Worm (Caenorhabditis elegans): ENCODE data around the gene set-30.

set-30 gene

DNA sequence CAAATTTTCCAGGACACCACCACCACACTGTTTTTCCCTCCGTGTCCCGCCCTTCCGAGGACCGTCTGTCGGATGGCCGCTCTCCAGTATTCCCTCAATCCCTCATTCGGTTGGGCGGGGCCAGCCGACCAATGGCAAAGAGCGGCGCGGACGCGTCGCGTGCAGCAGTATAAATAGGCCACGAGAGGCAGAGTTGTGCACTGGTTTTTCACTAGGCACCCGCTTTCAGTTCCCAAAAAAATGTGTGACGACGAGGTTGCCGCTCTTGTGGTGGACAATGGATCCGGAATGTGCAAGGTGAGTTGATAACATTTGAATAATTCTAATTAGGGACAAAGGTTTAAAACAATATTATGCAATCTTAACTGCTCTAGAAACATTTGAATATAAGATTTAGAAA, 38.6 kb upstream of the set-30 start, which contains the start of gene act-4 (continued):
- TF ChIP-seq F23B12.7 (tag; optimal IDR thresholded peaks at IDR 0.05; ENCODE audit: insufficient read depth) = no peak
- no peak for TF ChIP-seq mxl-1 (tag; optimal IDR thresholded peaks at IDR 0.05)
- peak; percentile 3 for TF ChIP-seq gei-17 (GFP tag; optimal IDR thresholded peaks at IDR 0.05)
- TF ChIP-seq rec-8 (tag; optimal IDR thresholded peaks at IDR 0.05) = no peak
- no peak for TF ChIP-seq ceh-100 (GFP tag; IDR thresholded peaks at IDR 0.05)
- TF ChIP-seq B0261.1 (tag; optimal IDR thresholded peaks at IDR 0.05) = no peak
- no peak for TF ChIP-seq dpl-1 (GFP tag; optimal IDR thresholded peaks at IDR 0.05)
- no peak for TF ChIP-seq tlf-1 (GFP tag; optimal IDR thresholded peaks at IDR 0.05)
- no peak for TF ChIP-seq Y53G8AR.9 (GFP tag; conservative IDR thresholded peaks at IDR 0.05)
- TF ChIP-seq ztf-6 (GFP tag; IDR thresholded peaks at IDR 0.05) = no peak
- TF ChIP-seq C17E4.6 (GFP tag; IDR thresholded peaks at IDR 0.05) = no peak
- no peak for TF ChIP-seq sptf-2 (GFP tag; optimal IDR thresholded peaks at IDR 0.05)
- TF ChIP-seq attf-3 (GFP tag; conservative IDR thresholded peaks at IDR 0.05) = no peak
- no peak for TF ChIP-seq madf-3 (GFP tag; IDR thresholded peaks at IDR 0.05)
- TF ChIP-seq F57C9.4 (tag; optimal IDR thresholded peaks at IDR 0.05) = no peak
- TF ChIP-seq lin-26 (GFP tag; IDR thresholded peaks at IDR 0.05) = no peak
- TF ChIP-seq Y56A3A.18 (GFP tag; IDR thresholded peaks at IDR 0.05) = no peak
- TF ChIP-seq F57A8.1 (GFP tag; optimal IDR thresholded peaks at IDR 0.05) = no peak
- peak; percentile 68 for TF ChIP-seq ceh-27 (GFP tag; optimal IDR thresholded peaks at IDR 0.05)
- TF ChIP-seq ztf-18 (tag; optimal IDR thresholded peaks at IDR 0.05) = no peak
- no peak for TF ChIP-seq nhr-80 (tag; optimal IDR thresholded peaks at IDR 0.05)
- no peak for TF ChIP-seq attf-6 (GFP tag; IDR thresholded peaks at IDR 0.05)
- TF ChIP-seq chd-7 (tag; optimal IDR thresholded peaks at IDR 0.05) = peak; percentile 6
- peak; percentile 34 for TF ChIP-seq F52B5.7 (tag; optimal IDR thresholded peaks at IDR 0.05)
- TF ChIP-seq aptf-2 (GFP tag; conservative IDR thresholded peaks at IDR 0.05) = no peak
- no peak for TF ChIP-seq F10E7.11 (tag; optimal IDR thresholded peaks at IDR 0.05)
- TF ChIP-seq F39B2.1 (GFP tag; IDR thresholded peaks at IDR 0.05) = no peak
- no peak for TF ChIP-seq dpff-1 (tag; optimal IDR thresholded peaks at IDR 0.05)
- TF ChIP-seq T26A5.8 (tag; optimal IDR thresholded peaks at IDR 0.05) = no peak
- no peak for TF ChIP-seq pha-4 (tag; optimal IDR thresholded peaks at IDR 0.05)
- no peak for TF ChIP-seq F37B4.10 (GFP tag; IDR thresholded peaks at IDR 0.05)
- TF ChIP-seq madf-6 (GFP tag; IDR thresholded peaks at IDR 0.05) = no peak
- TF ChIP-seq B0035.1 (tag; optimal IDR thresholded peaks at IDR 0.05) = no peak
- TF ChIP-seq F22D6.2 (tag; optimal IDR thresholded peaks at IDR 0.05) = no peak
- TF ChIP-seq C06A6.2 (GFP tag; conservative IDR thresholded peaks at IDR 0.05) = no peak
- TF ChIP-seq nhr-179 (tag; optimal IDR thresholded peaks at IDR 0.05) = no peak
- TF ChIP-seq let-526 (GFP tag; IDR thresholded peaks at IDR 0.05) = no peak
- TF ChIP-seq mcd-1 (GFP tag; IDR thresholded peaks at IDR 0.05) = peak; percentile 48; the same call in 1 of the 2 replicates
- no peak for TF ChIP-seq nhr-90 (tag; optimal IDR thresholded peaks at IDR 0.05)
- peak; percentile 26 for TF ChIP-seq lin-40 (tag; optimal IDR thresholded peaks at IDR 0.05)
- no peak for TF ChIP-seq rcor-1 (GFP tag; IDR thresholded peaks at IDR 0.05)
- no peak for TF ChIP-seq snpc-3.4 (tag; optimal IDR thresholded peaks at IDR 0.05)
- no peak for TF ChIP-seq fkh-3 (tag; optimal IDR thresholded peaks at IDR 0.05)
- TF ChIP-seq B0019.2 (GFP tag; conservative IDR thresholded peaks at IDR 0.05) = no peak
- TF ChIP-seq zim-3 (tag; optimal IDR thresholded peaks at IDR 0.05) = no peak
- no peak for TF ChIP-seq xnd-1 (tag; optimal IDR thresholded peaks at IDR 0.05)
- no peak for TF ChIP-seq hlh-26 (GFP tag; conservative IDR thresholded peaks at IDR 0.05)
- TF ChIP-seq hmg-1.2 (GFP tag; IDR thresholded peaks at IDR 0.05) = peak; percentile 27; the same call in 1 of the 2 replicates

Data from whole organism, young adult.